Fruit fly (Drosophila melanogaster): ENCODE measurements around the gene CG15170.
A peak's percentile ranks its signal among the peaks of the same experiment; 100 is the strongest.

DNA sequence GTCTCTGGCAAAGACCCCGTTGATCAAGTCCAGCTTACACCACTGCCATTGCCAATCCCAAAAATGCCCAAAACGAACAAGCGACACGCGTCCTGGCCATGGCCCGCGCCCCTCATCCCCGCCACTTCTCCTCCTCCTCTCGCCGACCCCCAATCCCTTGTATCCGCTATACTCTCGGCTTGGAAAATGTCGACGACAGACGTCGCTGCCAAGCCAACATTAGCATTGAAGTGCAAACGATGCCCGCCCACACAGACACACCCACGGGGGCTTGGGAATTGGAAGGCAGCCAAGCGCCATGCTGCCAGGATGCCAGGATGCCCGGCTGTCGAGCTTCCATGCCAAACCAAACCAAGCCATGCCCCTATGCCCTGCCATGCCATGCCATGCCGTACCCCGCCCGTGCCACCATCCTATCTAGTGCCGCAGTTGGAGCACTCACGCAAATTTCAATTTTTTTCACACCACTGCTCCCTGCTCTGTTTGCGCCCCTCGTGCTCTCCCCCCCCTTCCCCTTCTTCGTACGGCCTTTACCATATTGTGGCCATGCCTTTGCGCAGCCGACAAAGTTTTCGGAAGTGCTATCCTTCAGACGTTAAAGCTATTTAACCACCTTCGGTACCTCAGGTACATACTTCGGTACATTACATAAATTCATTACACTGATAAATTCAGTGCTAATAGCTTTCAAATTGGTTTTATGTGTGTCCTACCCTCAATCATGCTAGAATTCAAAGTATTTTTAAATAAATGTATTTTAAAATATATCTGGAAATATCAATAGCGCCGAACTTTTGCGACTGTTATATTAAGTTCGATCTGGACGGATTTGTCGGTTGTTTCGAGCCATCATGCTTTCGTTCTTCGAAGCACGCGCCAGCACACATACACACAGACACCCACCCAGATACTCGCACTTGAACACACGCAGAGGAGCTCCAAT, 31.5 kb upstream of the CG15170 start:
- TF ChIP-seq Clk (GFP tag; optimal IDR thresholded peaks at IDR 0.05) (peak; percentile 64), CG14711 (tag; optimal IDR thresholded peaks at IDR 0.05) (peak; percentile 9), CG1620 (GFP tag; optimal IDR thresholded peaks at IDR 0.05) (no peak), tj (GFP tag; optimal IDR thresholded peaks at IDR 0.05) (peak; percentile 1), kay (GFP tag; ENCODE audit: borderline replicate concordance) (peak; percentile 54), CG7045 (GFP tag; optimal IDR thresholded peaks at IDR 0.05) (peak; percentile 74), cnc (optimal IDR thresholded peaks at IDR 0.05) (no peak), toe (GFP tag; optimal IDR thresholded peaks at IDR 0.05) (no peak), CG7101 (tag; optimal IDR thresholded peaks at IDR 0.05) (peak; percentile 72), CG33017 (tag; optimal IDR thresholded peaks at IDR 0.05) (peak; percentile 80), CG11617 (GFP tag; optimal IDR thresholded peaks at IDR 0.05) (peak; percentile 71)

Data from whole organism, adult.